Worm (Caenorhabditis elegans) whole organism, L4/young adult: ENCODE results near the gene Y116F11B.9.

Experiments used
- W03F9.2 ChIP-seq: fragments of 150-350 bp; optimal IDR thresholded peaks from 2 replicates; lab custom pipeline; 2014; ENCODE audit warnings: missing biosample characterization, missing genetic modification characterization
- dao-5 ChIP-seq: sonication (generic microtip); optimal IDR thresholded peaks from 2 replicates; lab custom pipeline; 2016; ENCODE audit warnings: missing genotype, missing genetic modification characterization, moderate library complexity, missing compliant biosample characterization
- him-1 ChIP-seq: sonication (generic microtip); optimal IDR thresholded peaks from 2 replicates; lab custom pipeline; 2016; ENCODE audit warnings: missing genotype, missing genetic modification reagents, missing genetic modification characterization, missing compliant biosample characterization

- no peak for TF ChIP-seq W03F9.2 (tag; lab: Kevin White, UChicago)
- TF ChIP-seq dao-5 (tag; lab: Kevin White, UChicago): no peak
- TF ChIP-seq him-1 (tag; lab: Kevin White, UChicago): no peak
Observed at ce11 chrV:19820178-19820577, 47.6 kb downstream of the Y116F11B.9 start.
